Fruit fly (Drosophila melanogaster) whole organism, embryonic: ENCODE measurements around the gene Actbeta.
A peak's percentile ranks its signal among the peaks of the same experiment; 100 is the strongest.

Experiments
- CG12071 ChIP-seq: fragments of 200-800 bp; sonication (Bioruptor generic); optimal IDR thresholded peaks from 3 replicates; lab custom pipeline; 2018; ENCODE audit warnings: missing biosample characterization, mild to moderate bottlenecking, missing genetic modification characterization
- CG12659 ChIP-seq: fragments of 200-800 bp; sonication (Bioruptor generic); optimal IDR thresholded peaks from 3 replicates; lab custom pipeline; 2017; ENCODE audit warnings: mild to moderate bottlenecking, missing biosample characterization, missing genetic modification reagents, missing genetic modification characterization
- CG13287 ChIP-seq: fragments of 200-800 bp; sonication (Bioruptor generic); IDR thresholded peaks from 2 replicates; pipeline ENCODE4 v1.3.6; 2022; ENCODE audit warnings: missing biosample characterization, missing genetic modification characterization; ENCODE audit not compliant: partially characterized antibody
- CG14050 ChIP-seq: fragments of 200-800 bp; sonication (Bioruptor generic); IDR thresholded peaks from 3 replicates; pipeline ENCODE4 v1.3.6; 2022; ENCODE audit warnings: missing biosample characterization, missing genetic modification characterization
- CG14667 ChIP-seq: fragments of 200-800 bp; sonication (Bioruptor generic); IDR thresholded peaks from 2 replicates; pipeline ENCODE4 v1.3.6; 2022; ENCODE audit warnings: missing biosample characterization, missing genetic modification characterization
- CG1529 ChIP-seq: fragments of 200-800 bp; sonication (Bioruptor generic); optimal IDR thresholded peaks from 3 replicates; lab custom pipeline; 2018; ENCODE audit warnings: missing biosample characterization, missing genetic modification characterization
- CG15514 ChIP-seq: fragments of 200-800 bp; sonication (Bioruptor generic); optimal IDR thresholded peaks from 3 replicates; lab custom pipeline; 2017; ENCODE audit warnings: missing biosample characterization, missing genetic modification characterization, mild to moderate bottlenecking, moderate library complexity, missing genetic modification reagents
- CG1603 ChIP-seq: fragments of 200-800 bp; sonication (Bioruptor generic); optimal IDR thresholded peaks from 2 replicates; lab custom pipeline; 2019; ENCODE audit warnings: missing biosample characterization, mild to moderate bottlenecking, missing genetic modification characterization, moderate library complexity
- CG16779 ChIP-seq: fragments of 200-800 bp; sonication (Bioruptor generic); IDR thresholded peaks from 2 replicates; pipeline ENCODE4 v1.3.6; 2022; ENCODE audit warnings: missing biosample characterization, missing genetic modification characterization
- CG16813 ChIP-seq: fragments of 200-800 bp; sonication (Bioruptor generic); IDR thresholded peaks from 3 replicates; pipeline ENCODE4 v1.3.6; 2022; ENCODE audit warnings: missing biosample characterization, missing genetic modification characterization; ENCODE audit not compliant: partially characterized antibody
- CG17361 ChIP-seq: fragments of 200-800 bp; sonication (Bioruptor generic); IDR thresholded peaks from 3 replicates; pipeline ENCODE4 v1.3.6; 2022; ENCODE audit warnings: missing biosample characterization, missing genetic modification characterization
- CG1792 ChIP-seq: fragments of 200-800 bp; sonication (Bioruptor generic); optimal IDR thresholded peaks from 2 replicates; lab custom pipeline; 2016; ENCODE audit warnings: missing biosample characterization, missing genetic modification characterization
- CG18262 ChIP-seq: fragments of 200-800 bp; optimal IDR thresholded peaks from 3 replicates; lab custom pipeline; 2019; ENCODE audit warnings: missing biosample characterization, mild to moderate bottlenecking, missing genetic modification characterization, moderate library complexity
- CG18599 ChIP-seq: fragments of 200-800 bp; sonication (Bioruptor generic); optimal IDR thresholded peaks from 3 replicates; lab custom pipeline; 2017; ENCODE audit warnings: missing biosample characterization, missing genetic modification characterization, mild to moderate bottlenecking, moderate library complexity, missing genetic modification reagents
- CG2120 ChIP-seq: fragments of 200-800 bp; sonication (Bioruptor generic); optimal IDR thresholded peaks from 3 replicates; lab custom pipeline; 2016; ENCODE audit warnings: missing biosample characterization, missing genetic modification characterization
- CG30020 ChIP-seq: fragments of 200-800 bp; optimal IDR thresholded peaks from 2 replicates; lab custom pipeline; 2019; ENCODE audit warnings: missing biosample characterization, mild to moderate bottlenecking, missing genetic modification characterization, moderate library complexity
- CG31441 ChIP-seq: fragments of 200-800 bp; sonication (Bioruptor generic); IDR thresholded peaks from 2 replicates; pipeline ENCODE4 v1.3.6; 2022; ENCODE audit warnings: missing biosample characterization, missing genetic modification characterization
- CG32772 ChIP-seq: fragments of 200-800 bp; sonication (Bioruptor generic); IDR thresholded peaks from 2 replicates; pipeline ENCODE4 v1.3.6; 2022; ENCODE audit warnings: missing biosample characterization, missing genetic modification characterization
- CG3281 ChIP-seq: fragments of 200-800 bp; sonication (Bioruptor generic); optimal IDR thresholded peaks from 3 replicates; lab custom pipeline; 2017; ENCODE audit warnings: missing biosample characterization, mild to moderate bottlenecking, missing genetic modification characterization
- CG33557 ChIP-seq: fragments of 200-800 bp; sonication (Bioruptor generic); optimal IDR thresholded peaks from 2 replicates; lab custom pipeline; 2019; ENCODE audit warnings: missing biosample characterization, mild to moderate bottlenecking, missing genetic modification characterization, moderate library complexity
- CG34224 ChIP-seq: fragments of 200-800 bp; sonication (Bioruptor generic); IDR thresholded peaks from 3 replicates; pipeline ENCODE4 v1.3.6; 2022; ENCODE audit warnings: missing biosample characterization, missing genetic modification characterization; ENCODE audit not compliant: partially characterized antibody
- CG34376 ChIP-seq: fragments of 200-800 bp; sonication (Bioruptor generic); optimal IDR thresholded peaks from 2 replicates; lab custom pipeline; 2018; ENCODE audit warnings: missing biosample characterization, mild to moderate bottlenecking, missing genetic modification characterization
- CG7745 ChIP-seq: fragments of 200-800 bp; sonication (Bioruptor generic); optimal IDR thresholded peaks from 2 replicates; lab custom pipeline; 2018; ENCODE audit warnings: missing biosample characterization, mild to moderate bottlenecking, missing genetic modification characterization, moderate library complexity
- CG7928 ChIP-seq: fragments of 200-800 bp; sonication (Bioruptor generic); optimal IDR thresholded peaks from 2 replicates; lab custom pipeline; 2017; ENCODE audit warnings: missing biosample characterization, mild to moderate bottlenecking, missing genetic modification characterization
- CG7987 ChIP-seq: fragments of 200-800 bp; sonication (Bioruptor generic); optimal IDR thresholded peaks from 2 replicates; lab custom pipeline; 2018; ENCODE audit warnings: missing biosample characterization, mild to moderate bottlenecking, missing genetic modification characterization, moderate library complexity
- E2f1 ChIP-seq: fragments of 200-800 bp; sonication (Bioruptor generic); IDR thresholded peaks from 2 replicates; pipeline ENCODE4 v1.3.6; 2022; ENCODE audit warnings: missing biosample characterization, missing genetic modification characterization
- HHEX ChIP-seq: fragments of 200-800 bp; sonication (Bioruptor generic); optimal IDR thresholded peaks from 3 replicates; lab custom pipeline; 2017; ENCODE audit warnings: missing biosample characterization, mild to moderate bottlenecking, missing genetic modification characterization, missing genetic modification reagents
- Jarid2 ChIP-seq: fragments of 200-800 bp; sonication (Bioruptor generic); optimal IDR thresholded peaks from 3 replicates; lab custom pipeline; 2017; ENCODE audit warnings: mild to moderate bottlenecking, missing biosample characterization, missing genetic modification reagents, missing genetic modification characterization
- Mad ChIP-seq: fragments of 200-800 bp; sonication (Bioruptor generic); optimal IDR thresholded peaks from 2 replicates; lab custom pipeline; 2016; ENCODE audit warnings: missing biosample characterization, missing genetic modification characterization
- Mrtf ChIP-seq: fragments of 200-800 bp; sonication (Bioruptor generic); IDR thresholded peaks from 3 replicates; pipeline ENCODE4 v1.3.6; 2022; ENCODE audit warnings: missing biosample characterization, missing genetic modification characterization
- Myb ChIP-seq: fragments of 200-800 bp; sonication (Bioruptor generic); optimal IDR thresholded peaks from 2 replicates; lab custom pipeline; 2016; ENCODE audit warnings: missing biosample characterization, missing genetic modification characterization
- Ptx1 ChIP-seq: fragments of 200-800 bp; sonication (Bioruptor generic); IDR thresholded peaks from 2 replicates; pipeline ENCODE4 v1.3.6; 2022; ENCODE audit warnings: missing biosample characterization, missing genetic modification characterization
- Stat92E ChIP-seq, 3 experiments: fragments of >200 bp in 2 of 3; fragments of 200-800 bp in 1 of 3; sonication (Bioruptor generic) in 1 of 3; optimal IDR thresholded peaks; 2 replicates each; lab custom pipeline; 2017 to 2019; ENCODE audit warnings: missing biosample characterization in 3 of 3, missing genetic modification characterization in 3 of 3, mild to moderate bottlenecking in 1 of 3, moderate library complexity in 1 of 3
- Taf1 ChIP-seq: fragments of 200-800 bp; sonication (Bioruptor generic); IDR thresholded peaks from 2 replicates; pipeline ENCODE4 v1.3.6; 2022; ENCODE audit warnings: missing biosample characterization, missing genetic modification characterization
- cato ChIP-seq: fragments of 200-800 bp; sonication (Bioruptor generic); optimal IDR thresholded peaks from 2 replicates; lab custom pipeline; 2016; ENCODE audit warnings: missing biosample characterization, missing genetic modification characterization, borderline replicate concordance
- chinmo ChIP-seq: fragments of 200-800 bp; sonication (Bioruptor generic); IDR thresholded peaks from 4 replicates; pipeline ENCODE4 v1.3.6; 2022; ENCODE audit warnings: missing biosample characterization, missing genetic modification characterization; ENCODE audit not compliant: partially characterized antibody
- crp ChIP-seq, 2 experiments: fragments of 200-800 bp; sonication (Bioruptor generic); optimal IDR thresholded peaks; 2 replicates in 1 of 2; 3 replicates in 1 of 2; lab custom pipeline; 2017; ENCODE audit warnings: missing biosample characterization in 2 of 2, missing genetic modification characterization in 2 of 2, mild to moderate bottlenecking in 1 of 2, moderate library complexity in 1 of 2
- eve ChIP-seq, 2 experiments: fragments of >200 bp; optimal IDR thresholded peaks; 2 replicates each; lab custom pipeline; 2017; ENCODE audit warnings: missing biosample characterization in 2 of 2, missing genetic modification characterization in 2 of 2
- ftz-f1 ChIP-seq: fragments of 200-800 bp; sonication (Bioruptor generic); optimal IDR thresholded peaks from 2 replicates; lab custom pipeline; 2016; ENCODE audit warnings: missing biosample characterization, missing genetic modification characterization
- gcm2 ChIP-seq: fragments of 200-800 bp; sonication (Bioruptor generic); optimal IDR thresholded peaks from 2 replicates; lab custom pipeline; 2016; ENCODE audit warnings: missing biosample characterization, missing genetic modification characterization
- jumu ChIP-seq: fragments of 200-800 bp; sonication (Bioruptor generic); optimal IDR thresholded peaks from 3 replicates; lab custom pipeline; 2016; ENCODE audit warnings: missing biosample characterization, missing genetic modification characterization
- lab ChIP-seq: fragments of 200-800 bp; sonication (Bioruptor generic); optimal IDR thresholded peaks from 3 replicates; lab custom pipeline; 2017; ENCODE audit warnings: missing biosample characterization, missing genetic modification characterization, mild to moderate bottlenecking, moderate library complexity, missing genetic modification reagents
- mam ChIP-seq: fragments of 200-800 bp; sonication (Bioruptor generic); optimal IDR thresholded peaks from 3 replicates; lab custom pipeline; 2016; ENCODE audit warnings: missing biosample characterization, missing genetic modification characterization
- peb ChIP-seq: fragments of 200-800 bp; sonication (Bioruptor generic); IDR thresholded peaks from 2 replicates; pipeline ENCODE4 v1.3.6; 2022; ENCODE audit warnings: missing biosample characterization, missing genetic modification characterization
- sc ChIP-seq, 3 experiments: fragments of >200 bp in 2 of 3; fragments of 200-800 bp in 1 of 3; sonication (Bioruptor generic) in 1 of 3; optimal IDR thresholded peaks; 2 replicates in 2 of 3; 3 replicates in 1 of 3; lab custom pipeline; 2017; ENCODE audit warnings: mild to moderate bottlenecking in 1 of 3, missing biosample characterization in 1 of 3, missing genetic modification characterization in 1 of 3, missing genetic modification reagents in 1 of 3
- schlank ChIP-seq: fragments of 200-800 bp; sonication (Bioruptor generic); optimal IDR thresholded peaks from 2 replicates; lab custom pipeline; 2018; ENCODE audit warnings: missing biosample characterization, mild to moderate bottlenecking, missing genetic modification characterization
- sim ChIP-seq: fragments of 200-800 bp; sonication (Bioruptor generic); IDR thresholded peaks from 2 replicates; pipeline ENCODE4 v1.3.6; 2022; ENCODE audit warnings: missing biosample characterization, missing genetic modification characterization
- vvl ChIP-seq: fragments of 200-800 bp; sonication (Bioruptor generic); IDR thresholded peaks from 2 replicates; pipeline ENCODE4 v1.3.6; 2022; ENCODE audit warnings: missing biosample characterization, missing genetic modification characterization
- zf30C ChIP-seq: fragments of 200-800 bp; sonication (Bioruptor generic); optimal IDR thresholded peaks from 3 replicates; lab custom pipeline; 2018; ENCODE audit warnings: missing biosample characterization, mild to moderate bottlenecking, missing genetic modification characterization

The Actbeta gene

DNA sequence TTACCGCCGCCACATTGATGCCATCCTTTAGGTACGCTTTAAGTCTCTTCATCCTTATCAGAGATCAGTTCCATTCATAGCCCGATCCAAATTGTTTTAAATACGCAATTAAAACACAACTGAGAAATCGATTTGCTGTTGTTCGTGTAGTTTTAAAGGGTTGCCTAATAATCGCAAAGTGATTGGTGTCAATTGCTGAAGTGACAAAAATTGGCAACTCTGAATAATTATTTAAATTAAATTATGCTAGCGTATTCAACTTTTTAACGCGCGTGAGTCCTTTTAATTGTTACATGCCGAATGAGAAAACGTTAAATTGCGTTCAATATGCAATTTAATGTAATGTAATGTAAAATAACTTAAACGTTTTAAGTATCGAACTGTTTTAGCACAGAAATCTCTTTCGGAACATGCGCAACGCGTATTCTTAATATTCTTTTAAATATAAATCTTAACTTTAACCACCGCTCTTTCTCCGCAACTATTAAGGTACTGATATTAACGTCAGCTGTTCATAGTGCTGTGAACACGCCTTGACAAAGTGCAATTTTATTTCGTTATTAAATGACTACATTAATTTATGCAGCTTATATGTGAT, 55.3 kb downstream of the Actbeta start, which contains the start of gene Mpv17 (continued):
- TF ChIP-seq CG1603 (peak; percentile 15), zf30C (no peak), CG16813 (GFP tag; lab: Robert Waterston, UW) (no peak), CG1529 (GFP tag; lab: Kevin White, UChicago) (no peak), CG34224 (GFP tag; lab: Robert Waterston, UW) (no peak), Stat92E (GFP tag; optimal IDR thresholded peaks at IDR 0.05; lab: Kevin White, UChicago) (no peak), chinmo (GFP tag; lab: Robert Waterston, UW) (no peak), CG12071 (GFP tag; lab: Kevin White, UChicago) (no peak), CG13287 (GFP tag; lab: Robert Waterston, UW) (no peak), CG33557 (GFP tag; lab: Kevin White, UChicago) (no peak), CG31441 (GFP tag; lab: Robert Waterston, UW) (no peak), sc (optimal IDR thresholded peaks at IDR 0.05; lab: Kevin White, UChicago) (no peak), sc (GFP tag; optimal IDR thresholded peaks at IDR 0.05; lab: Kevin White, UChicago) (no peak), CG18599 (no peak), CG14050 (GFP tag; lab: Robert Waterston, UW) (no peak), Myb (GFP tag; lab: Kevin White, UChicago) (no peak), gcm2 (no peak), Taf1 (GFP tag; lab: Robert Waterston, UW) (no peak), ftz-f1 (GFP tag; lab: Kevin White, UChicago) (no peak), CG16779 (GFP tag; lab: Robert Waterston, UW) (no peak), CG17361 (no peak), Mad (GFP tag; lab: Kevin White, UChicago) (peak; percentile 4), E2f1 (GFP tag; lab: Robert Waterston, UW) (no peak), CG7745 (no peak), CG15514 (GFP tag; lab: Kevin White, UChicago) (peak; percentile 35), CG3281 (peak; percentile 32), mam (GFP tag; lab: Kevin White, UChicago) (peak; percentile 16), CG12659 (GFP tag; lab: Kevin White, UChicago) (peak; percentile 3), crp (GFP tag; optimal IDR thresholded peaks at IDR 0.05; lab: Kevin White, UChicago) (no peak), peb (no peak), CG14667 (GFP tag; lab: Robert Waterston, UW) (no peak), jumu (GFP tag; lab: Kevin White, UChicago) (no peak), CG1792 (GFP tag; lab: Kevin White, UChicago) (no peak), Jarid2 (no peak), cato (GFP tag; lab: Kevin White, UChicago) (no peak), CG32772 (GFP tag; lab: Robert Waterston, UW) (no peak), eve (GFP tag; optimal IDR thresholded peaks at IDR 0.05; lab: Kevin White, UChicago) (peak in 1 of 2 experiments; percentile 55), CG7987 (no peak), CG18262 (tag; lab: Kevin White, UChicago) (no peak), vvl (GFP tag; lab: Robert Waterston, UW) (peak; percentile 45; the same call in 1 of the 2 replicates), CG34376 (GFP tag; lab: Kevin White, UChicago) (no peak), lab (GFP tag; lab: Kevin White, UChicago) (no peak), Ptx1 (GFP tag; lab: Robert Waterston, UW) (no peak), CG2120 (GFP tag; lab: Kevin White, UChicago) (peak; percentile 45), sim (GFP tag; lab: Robert Waterston, UW) (no peak), CG30020 (tag; lab: Kevin White, UChicago) (peak; percentile 38), Mrtf (GFP tag; lab: Robert Waterston, UW) (no peak), schlank (tag; lab: Kevin White, UChicago) (no peak), HHEX (GFP tag; lab: Kevin White, UChicago) (no peak), CG7928 (GFP tag; lab: Kevin White, UChicago) (no peak)
